Fruit fly (Drosophila melanogaster): Measurements from ENCODE around the gene CG15200.

Gene CG15200

dm6 chrX:11182631-11183030 lies at the start of gene CG15200:
Gene CG15200 (plus strand): TSS chrX:11182931.
- TF ChIP-seq noc (tag; optimal IDR thresholded peaks at IDR 0.05): no peak

dm6 chrX:11135840-11136586 lies 46.7 kb upstream of the CG15200 start:
- peak; percentile 3 for TF ChIP-seq noc (tag; optimal IDR thresholded peaks at IDR 0.05)

- no peak for TF ChIP-seq noc (tag; optimal IDR thresholded peaks at IDR 0.05)
These were observed 45.9 kb upstream of the CG15200 start, which contains the start of gene Klp10A for dm6 chrX:11136587-11137512. Gene Klp10A (minus strand): TSS chrX:11137118.

- TF ChIP-seq noc (tag; optimal IDR thresholded peaks at IDR 0.05): no peak
These were observed 45.1 kb upstream of the CG15200 start, which contains the start of gene CDK2AP1 for dm6 chrX:11137566-11138186. Gene CDK2AP1 (plus strand): TSS chrX:11137859.

dm6 chrX:11140163-11140562 lies 42.6 kb upstream of the CG15200 start, which contains the start of gene ssp7:
Gene ssp7 (minus strand): TSS chrX:11140263.
- TF ChIP-seq noc (tag; optimal IDR thresholded peaks at IDR 0.05): peak; percentile 24

DNA sequence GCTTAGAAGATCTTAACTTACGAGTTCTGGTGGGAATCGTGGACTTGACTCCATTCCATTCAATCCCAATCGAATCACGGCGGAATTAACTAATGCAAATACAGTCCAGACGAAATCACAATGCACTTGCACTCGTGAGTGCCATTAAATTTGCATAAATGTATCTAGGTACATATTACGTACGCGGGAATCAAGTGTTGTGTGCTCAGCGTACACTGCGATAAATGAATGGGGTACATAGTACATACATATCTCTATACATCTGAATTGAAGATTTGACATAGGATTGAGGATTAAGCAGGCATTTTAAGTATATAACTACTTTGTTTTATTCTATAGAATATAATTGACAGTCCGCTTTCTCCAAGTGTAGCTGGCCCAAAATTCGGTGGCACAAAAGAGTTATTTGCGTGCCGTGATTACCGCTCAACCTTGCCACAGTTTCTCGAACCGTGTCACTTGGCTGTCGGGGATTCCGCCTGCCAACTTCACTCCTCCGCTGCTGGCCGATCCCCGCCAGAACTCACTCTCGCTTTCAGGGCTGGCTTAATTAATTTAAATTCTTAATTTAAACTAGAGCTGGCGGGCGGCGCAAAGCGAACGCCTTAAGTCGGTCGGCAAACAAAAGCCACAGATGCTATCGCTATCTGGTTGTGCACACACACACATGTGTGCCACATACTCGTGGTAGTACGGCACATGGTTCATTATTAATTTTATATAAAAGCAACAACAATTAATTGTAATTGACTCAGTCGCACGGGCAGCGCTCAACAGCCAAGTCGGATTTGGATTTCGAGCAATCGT lies 40.7 kb upstream of the CG15200 start, which contains the start of the genes CG15199 and CG15202:
TSS of gene CG15199 (minus strand) at position 51 of the 807 bp plus-strand sequence.
TSS of gene CG15202 (plus strand) at position 757 of the 807 bp plus-strand sequence.
- TF ChIP-seq noc (tag; optimal IDR thresholded peaks at IDR 0.05): no peak

DNA sequence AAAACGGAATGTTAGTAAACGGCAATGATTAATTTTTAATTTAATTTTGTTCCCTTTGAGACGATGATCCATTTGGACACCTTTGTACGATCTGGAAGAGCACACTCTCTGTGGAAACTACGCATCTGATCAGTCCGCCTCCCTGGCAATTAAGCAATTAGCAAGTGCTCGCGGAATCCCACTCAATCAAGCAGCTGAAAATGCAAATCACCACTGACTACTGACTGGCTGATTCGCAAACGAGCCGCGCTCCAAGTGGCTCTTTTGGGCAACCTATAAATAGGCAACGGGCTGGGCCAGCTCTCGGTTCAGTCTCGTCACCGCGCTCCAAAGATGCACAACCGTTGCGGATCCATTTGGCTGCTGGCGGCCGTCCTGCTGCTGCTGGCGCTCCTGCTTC lies 38.9 kb upstream of the CG15200 start, which contains the start of gene CG15201:
TSS of gene CG15201 (plus strand) at position 301 of the 400 bp plus-strand sequence.
- no peak for TF ChIP-seq noc (tag; optimal IDR thresholded peaks at IDR 0.05)

DNA sequence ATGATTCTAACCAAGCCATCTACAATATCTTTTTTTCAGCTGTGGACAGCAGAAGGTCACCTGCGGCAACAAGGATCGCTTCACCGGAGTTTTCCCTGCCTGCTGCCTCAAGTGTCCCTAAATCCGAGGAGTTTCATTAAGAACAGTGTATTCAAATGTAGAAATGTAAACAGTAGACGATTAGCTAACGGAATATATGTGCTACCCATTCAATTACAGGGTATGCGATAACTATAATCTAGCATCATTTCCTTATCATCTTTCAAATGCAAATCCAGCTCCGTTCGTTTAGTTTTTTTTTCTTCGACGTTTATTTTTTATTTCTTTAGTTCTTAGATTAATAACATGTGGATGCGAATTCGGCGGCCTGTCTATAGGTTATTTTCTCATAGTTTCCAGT lies 38.2 kb upstream of the CG15200 start:
- TF ChIP-seq noc (tag; optimal IDR thresholded peaks at IDR 0.05): no peak

DNA sequence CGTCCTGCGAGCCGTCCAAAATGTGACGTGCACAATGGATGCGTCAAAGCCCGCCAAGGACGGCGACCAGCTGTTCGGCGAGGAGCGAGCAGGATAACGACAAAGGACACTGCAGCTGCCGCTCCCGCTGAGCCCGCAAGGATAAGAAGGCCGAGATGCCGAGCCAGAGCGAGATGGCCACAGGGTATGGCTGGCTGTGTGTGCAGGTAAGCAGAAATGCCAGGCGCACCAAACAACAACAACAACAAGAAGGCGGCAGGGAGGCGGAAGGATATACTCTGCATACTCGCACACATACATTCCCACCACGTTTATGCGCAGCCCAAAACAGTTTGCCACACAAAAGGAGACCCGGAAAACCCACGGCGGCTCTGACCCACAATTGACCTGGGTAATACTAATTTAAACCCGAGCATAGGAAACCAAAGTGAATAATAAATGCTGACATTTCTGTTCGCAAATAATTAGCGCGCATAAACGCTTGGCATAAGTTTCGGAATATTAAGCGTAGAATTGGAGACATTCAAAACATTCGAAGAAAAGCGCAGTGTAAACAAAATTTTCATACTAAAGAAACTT lies 36.0 kb upstream of the CG15200 start:
- no peak for TF ChIP-seq noc (tag; optimal IDR thresholded peaks at IDR 0.05)

DNA sequence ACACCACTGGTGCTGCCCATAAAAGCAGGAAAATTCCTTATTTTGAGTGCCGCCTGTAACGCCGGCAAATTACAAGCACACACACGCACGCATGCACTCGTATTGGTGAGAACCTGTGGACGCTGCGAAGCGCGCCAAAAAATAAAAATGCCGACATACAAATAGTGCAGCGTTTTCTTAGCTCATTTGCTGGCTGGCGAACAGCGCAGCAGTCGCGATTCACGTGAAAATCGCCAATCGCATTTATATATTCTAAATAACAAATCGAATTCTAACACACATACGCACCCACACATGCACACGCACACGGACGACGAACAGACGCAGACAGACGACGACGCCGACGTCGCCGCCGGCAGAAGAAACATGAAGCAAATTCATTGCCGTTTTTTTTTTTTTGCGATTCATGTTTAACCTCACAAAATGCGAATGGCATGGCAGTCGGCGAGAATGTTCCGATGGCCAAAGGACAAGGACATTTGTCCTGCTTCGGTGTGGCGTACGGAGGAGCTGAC lies 35.1 kb upstream of the CG15200 start:
- TF ChIP-seq noc (tag; optimal IDR thresholded peaks at IDR 0.05): no peak

DNA sequence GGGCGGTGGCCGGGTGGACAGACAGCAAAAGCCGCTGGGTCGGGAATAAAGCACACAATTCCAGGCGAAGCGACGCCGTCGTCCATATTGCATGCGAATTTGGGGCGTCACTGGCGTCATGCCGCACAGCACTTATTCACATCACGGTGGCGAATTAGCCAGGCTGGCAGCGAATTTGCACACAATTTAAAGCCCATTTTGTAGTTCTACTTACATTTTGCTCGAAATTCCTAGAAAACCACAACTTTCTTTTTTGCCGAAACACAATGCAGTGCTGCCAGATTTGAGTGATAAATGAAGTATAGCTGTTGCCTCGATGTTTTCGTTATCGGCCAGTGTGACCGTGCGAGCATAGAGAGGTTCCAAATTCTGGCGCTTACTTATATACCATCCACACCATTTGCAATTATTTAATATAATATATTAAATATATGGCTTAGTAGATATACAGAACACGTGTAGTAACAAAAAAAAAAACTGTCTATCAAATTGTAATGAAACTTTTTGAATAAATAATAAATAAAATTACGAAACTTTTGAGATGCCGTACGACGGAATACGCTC lies 34.4 kb upstream of the CG15200 start, which contains the start of gene Ran:
TSS of gene Ran (minus strand) at position 445 of the 564 bp plus-strand sequence.
- no peak for TF ChIP-seq noc (tag; optimal IDR thresholded peaks at IDR 0.05)

- no peak for TF ChIP-seq noc (tag; optimal IDR thresholded peaks at IDR 0.05)
These were observed 33.5 kb upstream of the CG15200 start, which contains the start of gene Lint-1 for dm6 chrX:11149201-11149600. Gene Lint-1 (plus strand): TSS chrX:11149323.

- TF ChIP-seq noc (tag; optimal IDR thresholded peaks at IDR 0.05): no peak
These were observed 29.3 kb upstream of the CG15200 start for dm6 chrX:11153413-11153812.
